Worm (Caenorhabditis elegans) whole organism, young adult: Measurements from ENCODE around the gene F19F10.3.

ENCODE experiments used
- B0019.2 ChIP-seq: fragments of 200-800 bp; sonication (Bioruptor generic); conservative IDR thresholded peaks from 2 replicates; pipeline ENCODE4 v1.3.6; 2022; ENCODE audit warnings: missing genetic modification reagents, missing genetic modification characterization, missing compliant biosample characterization
- B0261.1 ChIP-seq: sonication (generic microtip); optimal IDR thresholded peaks from 2 replicates; lab custom pipeline; 2016; ENCODE audit warnings: mild to moderate bottlenecking, missing genetic modification characterization, moderate library complexity, missing compliant biosample characterization
- C17E4.6 ChIP-seq: fragments of 200-800 bp; sonication (Bioruptor generic); IDR thresholded peaks from 2 replicates; pipeline ENCODE4 v1.3.6; 2022; ENCODE audit warnings: missing genetic modification reagents, missing genetic modification characterization, missing compliant biosample characterization
- D2030.7 ChIP-seq: fragments of 200-800 bp; sonication (Bioruptor generic); IDR thresholded peaks from 2 replicates; pipeline ENCODE4 v1.3.6; 2022; ENCODE audit warnings: missing genetic modification reagents, missing genetic modification characterization, missing compliant biosample characterization
- F37B4.10 ChIP-seq: fragments of 200-800 bp; sonication (Bioruptor generic); IDR thresholded peaks from 2 replicates; pipeline ENCODE4 v1.3.6; 2022; ENCODE audit warnings: missing genetic modification characterization, missing compliant biosample characterization
- F39B2.1 ChIP-seq: fragments of 200-800 bp; sonication (Bioruptor generic); IDR thresholded peaks from 2 replicates; pipeline ENCODE4 v1.3.6; 2022; ENCODE audit warnings: missing genetic modification reagents, missing genetic modification characterization, missing compliant biosample characterization
- F52B5.7 ChIP-seq: sonication (generic microtip); optimal IDR thresholded peaks from 2 replicates; lab custom pipeline; 2016; ENCODE audit warnings: mild to moderate bottlenecking, missing genetic modification characterization, missing compliant biosample characterization
- T07F8.4 ChIP-seq: sonication (generic microtip); optimal IDR thresholded peaks from 2 replicates; lab custom pipeline; 2016; ENCODE audit warnings: mild to moderate bottlenecking, missing genetic modification characterization, moderate library complexity, missing compliant biosample characterization
- Y53F4B.3 ChIP-seq: fragments of 200-800 bp; sonication (Bioruptor generic); IDR thresholded peaks from 2 replicates; pipeline ENCODE4 v1.3.6; 2022; ENCODE audit warnings: missing genetic modification reagents, missing genetic modification characterization, missing compliant biosample characterization
- Y56A3A.18 ChIP-seq: fragments of 200-800 bp; sonication (Bioruptor generic); IDR thresholded peaks from 2 replicates; pipeline ENCODE4 v1.3.6; 2022; ENCODE audit warnings: missing genetic modification reagents, missing genetic modification characterization, missing compliant biosample characterization
- aptf-2 ChIP-seq: fragments of 200-800 bp; sonication (Bioruptor generic); conservative IDR thresholded peaks from 2 replicates; pipeline ENCODE4 v1.3.6; 2022; ENCODE audit warnings: missing genetic modification reagents, missing genetic modification characterization, missing compliant biosample characterization
- aptf-3 ChIP-seq: fragments of 200-800 bp; sonication (Bioruptor generic); IDR thresholded peaks from 2 replicates; pipeline ENCODE4 v1.3.6; 2022; ENCODE audit warnings: missing genetic modification characterization, missing compliant biosample characterization
- attf-6 ChIP-seq: fragments of 200-800 bp; sonication (Bioruptor generic); IDR thresholded peaks from 2 replicates; pipeline ENCODE4 v1.3.6; 2022; ENCODE audit warnings: missing genetic modification reagents, missing genetic modification characterization, missing compliant biosample characterization
- bed-1 ChIP-seq: fragments of 200-800 bp; sonication (Bioruptor generic); IDR thresholded peaks from 2 replicates; pipeline ENCODE4 v1.3.6; 2022; ENCODE audit warnings: missing genetic modification reagents, missing genetic modification characterization, missing compliant biosample characterization
- cebp-2 ChIP-seq: fragments of 200-800 bp; sonication (Bioruptor generic); IDR thresholded peaks from 2 replicates; pipeline ENCODE4 v1.3.6; 2022; ENCODE audit warnings: missing genetic modification characterization, missing compliant biosample characterization
- ceh-100 ChIP-seq: fragments of 200-800 bp; sonication (Bioruptor generic); IDR thresholded peaks from 2 replicates; pipeline ENCODE4 v1.3.6; 2022; ENCODE audit warnings: missing genetic modification reagents, missing genetic modification characterization, missing compliant biosample characterization
- ceh-40 ChIP-seq: fragments of 200-800 bp; sonication (Bioruptor generic); IDR thresholded peaks from 2 replicates; pipeline ENCODE4 v1.3.6; 2022; ENCODE audit warnings: missing genetic modification characterization, missing compliant biosample characterization
- ceh-58 ChIP-seq: fragments of 200-800 bp; sonication (Bioruptor generic); IDR thresholded peaks from 2 replicates; pipeline ENCODE4 v1.3.6; 2022; ENCODE audit warnings: missing genetic modification characterization, missing compliant biosample characterization
- ceh-91 ChIP-seq: fragments of 200-800 bp; sonication (Bioruptor generic); IDR thresholded peaks from 2 replicates; pipeline ENCODE4 v1.3.6; 2022; ENCODE audit warnings: missing genetic modification reagents, missing genetic modification characterization, missing compliant biosample characterization
- egl-18 ChIP-seq: fragments of 200-800 bp; sonication (Bioruptor generic); IDR thresholded peaks from 2 replicates; pipeline ENCODE4 v1.3.6; 2022; ENCODE audit warnings: missing genetic modification reagents, missing genetic modification characterization, missing compliant biosample characterization
- egl-44 ChIP-seq: fragments of 200-800 bp; sonication (Bioruptor generic); IDR thresholded peaks from 2 replicates; pipeline ENCODE4 v1.3.6; 2022; ENCODE audit warnings: missing genetic modification reagents, missing genetic modification characterization, missing compliant biosample characterization
- ekl-4 ChIP-seq: fragments of 200-800 bp; sonication (Bioruptor generic); IDR thresholded peaks from 2 replicates; pipeline ENCODE4 v1.3.6; 2022; ENCODE audit warnings: missing genetic modification reagents, missing genetic modification characterization, missing compliant biosample characterization
- him-1 ChIP-seq: sonication (generic microtip); optimal IDR thresholded peaks from 2 replicates; lab custom pipeline; 2016; ENCODE audit warnings: missing genotype, missing genetic modification reagents, missing genetic modification characterization, missing compliant biosample characterization
- hmg-1.2 ChIP-seq: fragments of 200-800 bp; sonication (Bioruptor generic); IDR thresholded peaks from 2 replicates; pipeline ENCODE4 v1.3.6; 2022; ENCODE audit warnings: missing genetic modification reagents, missing genetic modification characterization, missing compliant biosample characterization
- hmg-20 ChIP-seq: fragments of 200-800 bp; sonication (Bioruptor generic); IDR thresholded peaks from 2 replicates; pipeline ENCODE4 v1.3.6; 2022; ENCODE audit warnings: missing genetic modification reagents, missing genetic modification characterization, missing compliant biosample characterization
- hsf-1 ChIP-seq: fragments of 200-800 bp; sonication (Bioruptor generic); IDR thresholded peaks from 2 replicates; pipeline ENCODE4 v1.3.6; 2022; ENCODE audit warnings: missing genetic modification reagents, missing genetic modification characterization, missing compliant biosample characterization
- lin-54 ChIP-seq: fragments of 200-800 bp; sonication (Bioruptor generic); optimal IDR thresholded peaks from 2 replicates; lab custom pipeline; 2018; ENCODE audit warnings: mild to moderate bottlenecking, missing genetic modification characterization, missing compliant biosample characterization
- lir-1 ChIP-seq: fragments of 200-800 bp; sonication (Bioruptor generic); conservative IDR thresholded peaks from 2 replicates; pipeline ENCODE4 v1.3.6; 2022; ENCODE audit warnings: missing genetic modification reagents, missing genetic modification characterization, missing compliant biosample characterization
- madf-3 ChIP-seq: fragments of 200-800 bp; sonication (Bioruptor generic); IDR thresholded peaks from 2 replicates; pipeline ENCODE4 v1.3.6; 2022; ENCODE audit warnings: missing genetic modification reagents, missing genetic modification characterization, missing compliant biosample characterization
- madf-6 ChIP-seq: fragments of 200-800 bp; sonication (Bioruptor generic); IDR thresholded peaks from 2 replicates; pipeline ENCODE4 v1.3.6; 2022; ENCODE audit warnings: missing genetic modification reagents, missing genetic modification characterization, missing compliant biosample characterization
- mcd-1 ChIP-seq: fragments of 200-800 bp; sonication (Bioruptor generic); IDR thresholded peaks from 2 replicates; pipeline ENCODE4 v1.3.6; 2022; ENCODE audit warnings: missing genetic modification reagents, missing genetic modification characterization, missing compliant biosample characterization
- mxl-1 ChIP-seq: sonication (generic microtip); optimal IDR thresholded peaks from 2 replicates; lab custom pipeline; 2016; ENCODE audit warnings: missing genetic modification characterization, missing compliant biosample characterization
- nfya-2 ChIP-seq: fragments of 200-800 bp; sonication (Bioruptor generic); IDR thresholded peaks from 2 replicates; pipeline ENCODE4 v1.3.6; 2022; ENCODE audit warnings: missing genetic modification reagents, missing genetic modification characterization, missing compliant biosample characterization
- nhr-120 ChIP-seq: fragments of 200-800 bp; sonication (Bioruptor generic); IDR thresholded peaks from 2 replicates; pipeline ENCODE4 v1.3.6; 2022; ENCODE audit warnings: missing genetic modification characterization, missing compliant biosample characterization
- nhr-80 ChIP-seq: sonication (generic microtip); optimal IDR thresholded peaks from 2 replicates; lab custom pipeline; 2016; ENCODE audit warnings: missing genetic modification characterization, missing compliant biosample characterization
- nhr-90 ChIP-seq: sonication (generic microtip); optimal IDR thresholded peaks from 2 replicates; lab custom pipeline; 2016; ENCODE audit warnings: missing genotype, mild to moderate bottlenecking, missing genetic modification characterization, missing compliant biosample characterization
- pbrm-1 ChIP-seq: fragments of 200-800 bp; sonication (Bioruptor generic); IDR thresholded peaks from 2 replicates; pipeline ENCODE4 v1.3.6; 2022; ENCODE audit warnings: missing genetic modification reagents, missing genetic modification characterization, missing compliant biosample characterization
- rcor-1 ChIP-seq: fragments of 200-800 bp; sonication (Bioruptor generic); IDR thresholded peaks from 2 replicates; pipeline ENCODE4 v1.3.6; 2022; ENCODE audit warnings: missing genetic modification reagents, missing genetic modification characterization, missing compliant biosample characterization
- rpc-1 ChIP-seq, 2 experiments: fragments of 150-350 bp in 1 of 2; sonication (generic microtip) in 1 of 2; optimal IDR thresholded peaks; 2 replicates each; lab custom pipeline; 2014 to 2018; ENCODE audit warnings: missing biosample characterization in 1 of 2, missing genetic modification characterization in 1 of 2, missing genetic modification reagents in 1 of 2, missing genotype in 1 of 2
- tbp1 ChIP-seq: fragments of 200-800 bp; sonication (Bioruptor generic); optimal IDR thresholded peaks from 2 replicates; lab custom pipeline; 2018; ENCODE audit warnings: mild to moderate bottlenecking, missing genetic modification characterization, missing compliant biosample characterization
- ztf-18 ChIP-seq: sonication (generic microtip); optimal IDR thresholded peaks from 2 replicates; lab custom pipeline; 2016; ENCODE audit warnings: missing genotype, mild to moderate bottlenecking, missing genetic modification characterization, missing compliant biosample characterization
- ztf-22 ChIP-seq: fragments of 200-800 bp; sonication (Bioruptor generic); optimal IDR thresholded peaks from 2 replicates; lab custom pipeline; 2018; ENCODE audit warnings: mild to moderate bottlenecking, missing genetic modification characterization, moderate library complexity, missing compliant biosample characterization
- ztf-25 ChIP-seq: fragments of 200-800 bp; sonication (Bioruptor generic); IDR thresholded peaks from 2 replicates; pipeline ENCODE4 v1.3.6; 2022; ENCODE audit warnings: missing genetic modification reagents, missing genetic modification characterization, missing compliant biosample characterization
- ztf-28 ChIP-seq: fragments of 200-800 bp; sonication (Bioruptor generic); IDR thresholded peaks from 2 replicates; pipeline ENCODE4 v1.3.6; 2022; ENCODE audit warnings: missing genetic modification reagents, missing genetic modification characterization, missing compliant biosample characterization

The F19F10.3 gene

DNA sequence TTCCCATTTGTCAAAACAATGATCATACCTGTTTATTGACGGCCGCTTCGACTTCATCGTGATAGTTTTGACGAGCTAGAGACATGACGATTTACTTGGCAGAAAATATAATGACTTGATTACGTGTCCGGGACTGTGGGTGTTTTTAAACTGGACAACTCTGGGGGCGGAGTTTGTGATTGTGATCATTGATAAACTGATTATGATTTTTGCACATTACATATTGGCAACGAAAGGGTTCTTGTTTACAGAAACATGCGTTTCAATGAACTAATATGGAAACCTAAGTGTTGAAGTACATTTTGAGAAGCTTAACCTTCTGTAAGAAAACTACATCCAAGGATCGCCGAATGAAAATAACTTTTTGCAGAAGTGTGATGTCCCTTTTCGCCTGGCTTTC, 4.4 kb upstream of the F19F10.3 start, which contains the start of gene ftn-1:
Gene ftn-1 (minus strand): TSS at position 101 of the 400 bp plus-strand sequence.
- no peak for TF ChIP-seq lir-1 (GFP tag; lab: Robert Waterston, UW)
- no peak for TF ChIP-seq madf-6 (GFP tag; lab: Robert Waterston, UW)
- no peak for TF ChIP-seq attf-6 (GFP tag; lab: Robert Waterston, UW)
- TF ChIP-seq hsf-1 (GFP tag; lab: Robert Waterston, UW), result no peak

DNA sequence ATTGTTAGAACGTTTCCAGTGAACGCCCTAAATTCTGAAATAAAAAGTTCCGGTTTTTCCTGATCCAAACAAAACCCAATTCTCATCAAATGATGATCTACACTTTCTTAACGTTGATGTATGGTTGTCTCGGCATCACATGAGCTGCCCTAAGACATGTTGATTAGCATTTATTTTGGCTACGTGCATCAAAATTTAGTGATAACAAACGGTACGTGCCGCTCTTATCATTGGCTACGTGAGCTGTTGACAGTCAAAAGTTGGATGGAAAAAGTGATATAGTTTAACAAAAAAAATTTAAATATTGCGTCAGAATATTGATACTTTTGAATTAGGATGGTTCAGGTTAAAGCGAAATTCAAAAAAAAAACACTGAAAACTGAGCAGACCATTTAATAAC, 3.9 kb upstream of the F19F10.3 start:
- TF ChIP-seq ekl-4 (no peak), nhr-80 (tag; lab: Kevin White, UChicago) (peak; percentile 21)

DNA sequence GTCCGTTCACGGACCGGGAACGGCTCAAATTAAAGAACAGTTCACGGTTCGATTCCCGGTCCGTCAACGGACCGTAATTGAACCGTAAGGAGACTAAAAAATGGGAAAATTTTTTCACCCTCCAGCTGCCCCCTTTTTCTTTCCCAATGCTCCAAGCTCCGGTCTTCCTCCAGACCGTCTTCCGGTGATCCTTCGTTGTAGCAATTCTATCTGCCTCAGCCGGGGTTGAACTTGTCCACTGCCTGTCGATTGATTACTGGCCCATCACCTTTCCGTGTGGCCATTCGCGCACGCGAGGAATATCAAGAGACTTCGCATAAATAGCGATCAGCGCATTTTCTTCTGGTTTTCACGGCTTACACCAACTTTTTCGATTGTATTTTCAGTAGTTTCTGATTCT, 3.4 kb upstream of the F19F10.3 start:
- TF ChIP-seq hmg-1.2 (GFP tag; lab: Robert Waterston, UW) (peak; percentile 57), aptf-3 (GFP tag; lab: Robert Waterston, UW) (peak; percentile 93), mcd-1 (peak; percentile 67), ztf-22 (GFP tag; lab: Kevin White, UChicago) (peak; percentile 10), ceh-40 (GFP tag; lab: Robert Waterston, UW) (peak; percentile 77; the same call in 1 of the 2 replicates), aptf-2 (GFP tag; lab: Robert Waterston, UW) (peak; percentile 78), cebp-2 (GFP tag; lab: Robert Waterston, UW) (0 out of 2 replicates have a peak, but pooled peaks have one; percentile 71), hsf-1 (GFP tag; lab: Robert Waterston, UW) (peak; percentile 87), tbp1 (GFP tag; lab: Kevin White, UChicago) (peak; percentile 85), nhr-90 (tag; lab: Kevin White, UChicago) (peak; percentile 58), mxl-1 (tag; lab: Kevin White, UChicago) (peak; percentile 47), ceh-100 (GFP tag; lab: Robert Waterston, UW) (peak; percentile 27; the same call in 1 of the 2 replicates), pbrm-1 (peak; percentile 69), C17E4.6 (peak; percentile 70), egl-18 (GFP tag; lab: Robert Waterston, UW) (0 out of 2 replicates have a peak, but pooled peaks have one; percentile 57), ztf-18 (tag; lab: Kevin White, UChicago) (peak; percentile 30), rpc-1 (optimal IDR thresholded peaks at IDR 0.05; lab: Kevin White, UChicago) (peak; percentile 53), rpc-1 (tag; optimal IDR thresholded peaks at IDR 0.05; lab: Kevin White, UChicago) (peak; percentile 73), Y56A3A.18 (GFP tag; lab: Robert Waterston, UW) (peak; percentile 91), lin-54 (GFP tag; lab: Kevin White, UChicago) (peak; percentile 57), nhr-120 (peak; percentile 72; the same call in 1 of the 2 replicates), ztf-28 (GFP tag; lab: Robert Waterston, UW) (peak; percentile 71; the same call in 1 of the 2 replicates), ceh-91 (peak; percentile 47; the same call in 1 of the 2 replicates), bed-1 (GFP tag; lab: Robert Waterston, UW) (peak; percentile 84; the same call in 1 of the 2 replicates), madf-3 (GFP tag; lab: Robert Waterston, UW) (peak; percentile 63; the same call in 1 of the 2 replicates), ceh-58 (GFP tag; lab: Robert Waterston, UW) (peak; percentile 81; the same call in 1 of the 2 replicates), nfya-2 (GFP tag; lab: Robert Waterston, UW) (0 out of 2 replicates have a peak, but pooled peaks have one; percentile 23), Y53F4B.3 (GFP tag; lab: Robert Waterston, UW) (peak; percentile 62; the same call in 1 of the 2 replicates), him-1 (tag; lab: Kevin White, UChicago) (peak; percentile 45), F52B5.7 (peak; percentile 50), B0261.1 (tag; lab: Kevin White, UChicago) (peak; percentile 62), D2030.7 (GFP tag; lab: Robert Waterston, UW) (peak; percentile 87), hmg-20 (GFP tag; lab: Robert Waterston, UW) (peak; percentile 36; the same call in 1 of the 2 replicates), egl-44 (peak; percentile 93), B0019.2 (peak; percentile 53; the same call in 1 of the 2 replicates), F37B4.10 (GFP tag; lab: Robert Waterston, UW) (0 out of 2 replicates have a peak, but pooled peaks have one; percentile 11), T07F8.4 (tag; lab: Kevin White, UChicago) (peak; percentile 43), rcor-1 (GFP tag; lab: Robert Waterston, UW) (peak; percentile 78), ztf-25 (GFP tag; lab: Robert Waterston, UW) (peak; percentile 74; the same call in 1 of the 2 replicates), F39B2.1 (GFP tag; lab: Robert Waterston, UW) (0 out of 2 replicates have a peak, but pooled peaks have one; percentile 38)
